Worm (Caenorhabditis elegans) whole organism, L4/young adult: ENCODE results near the gene sre-50.

Source experiments
- W03F9.2 ChIP-seq: fragments of 150-350 bp; optimal IDR thresholded peaks from 2 replicates; lab custom pipeline; 2014; ENCODE audit warnings: missing biosample characterization, missing genetic modification characterization
- dao-5 ChIP-seq: sonication (generic microtip); optimal IDR thresholded peaks from 2 replicates; lab custom pipeline; 2016; ENCODE audit warnings: missing genotype, missing genetic modification characterization, moderate library complexity, missing compliant biosample characterization

DNA sequence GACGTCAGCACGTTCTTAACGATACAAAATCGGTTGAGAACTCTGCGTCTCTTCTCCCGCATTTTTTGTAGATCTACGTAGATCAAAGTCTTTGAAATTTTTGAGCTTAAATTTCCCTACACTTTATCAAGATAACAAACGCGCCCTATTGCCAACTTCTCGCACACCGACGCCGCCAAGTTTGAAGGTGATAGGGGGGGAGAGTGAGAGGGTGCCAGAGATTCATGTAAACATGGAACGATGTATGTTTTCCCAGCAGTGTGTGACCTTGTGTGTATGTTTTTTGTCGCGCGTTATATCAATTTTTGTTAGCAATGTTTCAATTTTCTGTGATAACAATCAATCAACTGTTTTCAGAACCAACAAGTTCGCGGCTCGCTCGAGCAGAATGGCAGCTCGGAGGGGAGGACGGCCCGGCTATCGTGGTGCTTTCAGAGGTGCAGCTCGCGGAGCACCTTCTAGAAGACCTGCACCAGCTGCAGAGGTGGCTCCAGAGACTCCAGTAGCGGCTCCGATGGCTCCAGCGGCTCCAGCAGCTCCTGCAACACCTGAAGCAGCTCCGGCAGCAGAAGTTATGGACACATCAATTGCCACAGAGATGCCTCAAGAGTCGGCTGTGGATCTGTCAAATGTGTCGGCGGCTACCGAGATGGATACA, 38.4 kb downstream of the sre-50 start:
- TF ChIP-seq dao-5 (tag; lab: Kevin White, UChicago) (no peak), W03F9.2 (tag; lab: Kevin White, UChicago) (no peak)
